Fruit fly (Drosophila melanogaster) whole organism, prepupa: ENCODE data around the gene sro.

Experiments
- Blimp-1 ChIP-seq: fragments of 200-800 bp; sonication (Bioruptor generic); optimal IDR thresholded peaks from 3 replicates; lab custom pipeline; 2017; ENCODE audit warnings: missing biosample characterization, missing genetic modification characterization, mild to moderate bottlenecking, moderate library complexity, missing genetic modification reagents
- CG11294 ChIP-seq: fragments of 200-800 bp; sonication (Bioruptor generic); IDR thresholded peaks from 2 replicates; pipeline ENCODE4 v1.3.6; 2022; ENCODE audit warnings: missing biosample characterization, missing genetic modification characterization
- CG11902 ChIP-seq: fragments of 200-800 bp; sonication (Bioruptor generic); optimal IDR thresholded peaks from 3 replicates; lab custom pipeline; 2016; ENCODE audit warnings: missing biosample characterization, missing genetic modification characterization
- CG15336 ChIP-seq: fragments of 200-800 bp; sonication (Bioruptor generic); IDR thresholded peaks from 2 replicates; pipeline ENCODE4 v1.3.6; 2022; ENCODE audit warnings: missing biosample characterization, missing genetic modification characterization
- CG1621 ChIP-seq: fragments of 200-800 bp; sonication (Bioruptor generic); optimal IDR thresholded peaks from 3 replicates; lab custom pipeline; 2018; ENCODE audit warnings: missing biosample characterization, mild to moderate bottlenecking, missing genetic modification characterization
- CG16779 ChIP-seq: fragments of 200-800 bp; sonication (Bioruptor generic); optimal IDR thresholded peaks from 3 replicates; lab custom pipeline; 2017; ENCODE audit warnings: missing biosample characterization, mild to moderate bottlenecking, missing genetic modification characterization
- CG3032 ChIP-seq: fragments of 200-800 bp; optimal IDR thresholded peaks from 2 replicates; lab custom pipeline; 2019; ENCODE audit warnings: missing biosample characterization, mild to moderate bottlenecking, missing genetic modification characterization, moderate library complexity
- CG32006 ChIP-seq: fragments of 200-800 bp; sonication (Bioruptor generic); optimal IDR thresholded peaks from 3 replicates; lab custom pipeline; 2017; ENCODE audit warnings: missing biosample characterization, mild to moderate bottlenecking, missing genetic modification characterization
- CG34406 ChIP-seq: fragments of 200-800 bp; sonication (Bioruptor generic); optimal IDR thresholded peaks from 3 replicates; lab custom pipeline; 2016; ENCODE audit warnings: missing biosample characterization, missing genetic modification characterization
- CG3919 ChIP-seq: fragments of 200-800 bp; sonication (Bioruptor generic); optimal IDR thresholded peaks from 3 replicates; lab custom pipeline; 2016; ENCODE audit warnings: missing biosample characterization, missing genetic modification characterization
- CG4318 ChIP-seq: fragments of 200-800 bp; sonication (Bioruptor generic); optimal IDR thresholded peaks from 3 replicates; lab custom pipeline; 2017; ENCODE audit warnings: missing biosample characterization, mild to moderate bottlenecking, missing genetic modification characterization
- CG6163 ChIP-seq: fragments of 200-800 bp; sonication (Bioruptor generic); IDR thresholded peaks from 3 replicates; pipeline ENCODE4 v1.3.6; 2022; ENCODE audit warnings: missing biosample characterization, missing genetic modification characterization
- CG6276 ChIP-seq: fragments of 200-800 bp; sonication (Bioruptor generic); optimal IDR thresholded peaks from 2 replicates; lab custom pipeline; 2017; ENCODE audit warnings: missing biosample characterization, mild to moderate bottlenecking, missing genetic modification characterization
- CG6792 ChIP-seq: fragments of 200-800 bp; sonication (Bioruptor generic); optimal IDR thresholded peaks from 3 replicates; lab custom pipeline; 2016; ENCODE audit warnings: missing biosample characterization, missing genetic modification characterization
- CG6808 ChIP-seq: fragments of 200-800 bp; sonication (Bioruptor generic); optimal IDR thresholded peaks from 3 replicates; lab custom pipeline; 2017; ENCODE audit warnings: missing biosample characterization, missing genetic modification characterization, mild to moderate bottlenecking, moderate library complexity, missing genetic modification reagents
- CG6854 ChIP-seq: fragments of 200-800 bp; sonication (Bioruptor generic); optimal IDR thresholded peaks from 2 replicates; lab custom pipeline; 2017; ENCODE audit warnings: missing biosample characterization, mild to moderate bottlenecking, missing genetic modification characterization
- CG7368 ChIP-seq: fragments of 200-800 bp; sonication (Bioruptor generic); optimal IDR thresholded peaks from 3 replicates; lab custom pipeline; 2016; ENCODE audit warnings: missing biosample characterization, missing genetic modification characterization
- CG8119 ChIP-seq: fragments of 200-800 bp; sonication (Bioruptor generic); IDR thresholded peaks from 3 replicates; pipeline ENCODE4 v1.3.6; 2022; ENCODE audit warnings: missing biosample characterization, missing genetic modification characterization
- CG8319 ChIP-seq: fragments of 200-800 bp; sonication (Bioruptor generic); optimal IDR thresholded peaks from 3 replicates; lab custom pipeline; 2016; ENCODE audit warnings: missing biosample characterization, missing genetic modification characterization
- CG9139 ChIP-seq: fragments of 200-800 bp; sonication (Bioruptor generic); optimal IDR thresholded peaks from 3 replicates; lab custom pipeline; 2017; ENCODE audit warnings: missing biosample characterization, mild to moderate bottlenecking, missing genetic modification characterization
- Eip75B ChIP-seq: fragments of 200-800 bp; sonication (Bioruptor generic); optimal IDR thresholded peaks from 3 replicates; lab custom pipeline; 2016; ENCODE audit warnings: missing biosample characterization, missing genetic modification characterization
- Eip78C ChIP-seq: fragments of 200-800 bp; sonication (Bioruptor generic); peaks from one replicate; lab custom pipeline; 2016; ENCODE audit warnings: missing biosample characterization, missing genetic modification characterization
- Ets96B ChIP-seq: fragments of 200-800 bp; optimal IDR thresholded peaks from 2 replicates; lab custom pipeline; 2019; ENCODE audit warnings: missing biosample characterization, mild to moderate bottlenecking, missing genetic modification characterization, moderate library complexity
- Gug ChIP-seq: fragments of 200-800 bp; sonication (Bioruptor generic); IDR thresholded peaks from 2 replicates; pipeline ENCODE4 v1.3.6; 2022; ENCODE audit warnings: missing biosample characterization, missing genetic modification characterization
- Hr38 ChIP-seq: sonication (Bioruptor generic); optimal IDR thresholded peaks from 2 replicates; lab custom pipeline; 2016; ENCODE audit warnings: missing biosample characterization, missing genetic modification characterization
- Hr39 ChIP-seq: fragments of 200-800 bp; sonication (Bioruptor generic); optimal IDR thresholded peaks from 2 replicates; lab custom pipeline; 2016; ENCODE audit warnings: missing biosample characterization, missing genetic modification characterization
- Lpt ChIP-seq: fragments of 200-800 bp; sonication (Bioruptor generic); optimal IDR thresholded peaks from 3 replicates; lab custom pipeline; 2016; ENCODE audit warnings: missing biosample characterization, missing genetic modification characterization
- OdsH ChIP-seq: fragments of 200-800 bp; sonication (Bioruptor generic); optimal IDR thresholded peaks from 3 replicates; lab custom pipeline; 2016; ENCODE audit warnings: missing biosample characterization, missing genetic modification characterization
- Sox102F ChIP-seq: fragments of 200-800 bp; sonication (Bioruptor generic); optimal IDR thresholded peaks from 2 replicates; lab custom pipeline; 2016; ENCODE audit warnings: missing biosample characterization, mild to moderate bottlenecking, missing genetic modification characterization
- Sox14 ChIP-seq: fragments of 200-800 bp; sonication (Bioruptor generic); optimal IDR thresholded peaks from 3 replicates; lab custom pipeline; 2016; ENCODE audit warnings: missing biosample characterization, missing genetic modification characterization
- Sox15 ChIP-seq: fragments of 200-800 bp; sonication (Bioruptor generic); optimal IDR thresholded peaks from 3 replicates; lab custom pipeline; 2016; ENCODE audit warnings: missing biosample characterization, missing genetic modification characterization
- achi ChIP-seq: fragments of 200-800 bp; sonication (Bioruptor generic); optimal IDR thresholded peaks from 3 replicates; lab custom pipeline; 2016; ENCODE audit warnings: missing biosample characterization, missing genetic modification characterization
- acj6 ChIP-seq: fragments of 200-800 bp; sonication (Bioruptor generic); optimal IDR thresholded peaks from 3 replicates; lab custom pipeline; 2016; ENCODE audit warnings: missing biosample characterization, missing genetic modification characterization
- dac ChIP-seq: fragments of 200-800 bp; sonication (Bioruptor generic); optimal IDR thresholded peaks from 2 replicates; lab custom pipeline; 2017; ENCODE audit warnings: missing biosample characterization, mild to moderate bottlenecking, missing genetic modification characterization
- dsx ChIP-seq: fragments of 200-800 bp; optimal IDR thresholded peaks from 3 replicates; lab custom pipeline; 2019; ENCODE audit warnings: missing biosample characterization, mild to moderate bottlenecking, missing genetic modification characterization, moderate library complexity; ENCODE audit not compliant: poor library complexity, severe bottlenecking
- eg ChIP-seq: fragments of 200-800 bp; sonication (Bioruptor generic); IDR thresholded peaks from 3 replicates; pipeline ENCODE4 v1.3.6; 2022; ENCODE audit warnings: missing biosample characterization, missing genetic modification characterization
- fd59A ChIP-seq: fragments of 200-800 bp; sonication (Bioruptor generic); optimal IDR thresholded peaks from 2 replicates; lab custom pipeline; 2017; ENCODE audit warnings: missing biosample characterization, mild to moderate bottlenecking, missing genetic modification characterization, missing genetic modification reagents
- fkh ChIP-seq: fragments of 200-800 bp; sonication (Bioruptor generic); optimal IDR thresholded peaks from 3 replicates; lab custom pipeline; 2017; ENCODE audit warnings: missing biosample characterization, mild to moderate bottlenecking, missing genetic modification characterization, moderate library complexity
- lz ChIP-seq: fragments of 200-800 bp; sonication (Bioruptor generic); optimal IDR thresholded peaks from 3 replicates; lab custom pipeline; 2016; ENCODE audit warnings: missing biosample characterization, missing genetic modification characterization
- salr ChIP-seq, 2 experiments: fragments of 200-800 bp; sonication (Bioruptor generic); optimal IDR thresholded peaks; 3 replicates each; lab custom pipeline; 2016 to 2018; ENCODE audit warnings: missing biosample characterization in 2 of 2, missing genetic modification characterization in 2 of 2, mild to moderate bottlenecking in 1 of 2
- ss ChIP-seq, 2 experiments: fragments of 200-800 bp; sonication (Bioruptor generic); optimal IDR thresholded peaks; 2 replicates in 1 of 2; 3 replicates in 1 of 2; lab custom pipeline; 2017 to 2018; ENCODE audit warnings: mild to moderate bottlenecking in 2 of 2, missing biosample characterization in 2 of 2, missing genetic modification characterization in 2 of 2, moderate library complexity in 1 of 2
- svp ChIP-seq: fragments of 200-800 bp; sonication (Bioruptor generic); peaks from one replicate; lab custom pipeline; 2016; ENCODE audit warnings: missing biosample characterization, missing genetic modification characterization
- topi ChIP-seq: fragments of 200-800 bp; sonication (Bioruptor generic); optimal IDR thresholded peaks from 3 replicates; lab custom pipeline; 2016; ENCODE audit warnings: missing biosample characterization, missing genetic modification characterization
- vri ChIP-seq: fragments of 200-800 bp; sonication (Bioruptor generic); optimal IDR thresholded peaks from 3 replicates; lab custom pipeline; 2016; ENCODE audit warnings: missing biosample characterization, mild to moderate bottlenecking, missing genetic modification characterization

sro gene

DNA sequence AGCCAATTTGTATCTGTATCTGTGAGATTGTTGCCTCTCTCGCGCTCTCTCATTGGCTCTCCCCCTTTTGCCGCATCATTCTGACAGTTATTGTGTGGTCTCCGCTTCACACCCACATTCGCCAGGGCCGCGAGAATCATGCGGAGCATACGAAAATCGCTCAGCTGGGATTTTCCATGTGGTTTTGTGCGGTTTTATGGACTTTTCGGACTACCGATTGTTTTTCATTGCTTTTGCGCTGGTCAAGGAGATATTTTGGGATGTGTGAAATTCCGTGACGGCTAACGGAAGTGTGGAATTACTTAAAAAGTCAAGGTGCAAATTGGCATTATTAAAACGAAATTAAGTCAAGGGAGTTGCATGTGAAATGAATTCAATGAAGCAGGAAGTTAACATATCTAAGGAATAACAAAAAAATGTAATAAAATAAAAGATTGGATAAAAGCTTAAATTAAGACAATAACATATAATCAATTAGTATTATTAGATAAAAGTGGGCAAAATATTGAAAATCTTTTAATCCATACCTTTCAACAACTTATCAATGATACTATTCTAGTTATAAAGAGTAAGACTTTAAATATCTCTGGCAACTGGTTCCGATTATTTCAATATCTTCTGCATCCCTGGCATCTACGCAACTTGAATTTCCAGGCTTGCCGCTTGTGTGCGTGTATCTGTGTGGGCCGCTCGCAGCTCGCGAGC lies 22.2 kb upstream of the sro start (continued):
- peak; percentile 20 for TF ChIP-seq fd59A (GFP tag; lab: Kevin White, UChicago)
- TF ChIP-seq CG15336 (GFP tag; lab: Robert Waterston, UW), result no peak
- peak; percentile 16 for TF ChIP-seq Blimp-1 (GFP tag; lab: Kevin White, UChicago)
- peak; percentile 61 for TF ChIP-seq CG32006 (GFP tag; lab: Kevin White, UChicago)
- TF ChIP-seq CG11902 (GFP tag; lab: Kevin White, UChicago), result peak; percentile 28
- TF ChIP-seq achi (GFP tag; lab: Kevin White, UChicago), result peak; percentile 69
- TF ChIP-seq Sox14 (GFP tag; lab: Kevin White, UChicago), result no peak
- no peak for TF ChIP-seq Sox15 (GFP tag; lab: Kevin White, UChicago)
- TF ChIP-seq dac (GFP tag; lab: Kevin White, UChicago), result no peak
- TF ChIP-seq, all 60 proteins: peak for 32

DNA sequence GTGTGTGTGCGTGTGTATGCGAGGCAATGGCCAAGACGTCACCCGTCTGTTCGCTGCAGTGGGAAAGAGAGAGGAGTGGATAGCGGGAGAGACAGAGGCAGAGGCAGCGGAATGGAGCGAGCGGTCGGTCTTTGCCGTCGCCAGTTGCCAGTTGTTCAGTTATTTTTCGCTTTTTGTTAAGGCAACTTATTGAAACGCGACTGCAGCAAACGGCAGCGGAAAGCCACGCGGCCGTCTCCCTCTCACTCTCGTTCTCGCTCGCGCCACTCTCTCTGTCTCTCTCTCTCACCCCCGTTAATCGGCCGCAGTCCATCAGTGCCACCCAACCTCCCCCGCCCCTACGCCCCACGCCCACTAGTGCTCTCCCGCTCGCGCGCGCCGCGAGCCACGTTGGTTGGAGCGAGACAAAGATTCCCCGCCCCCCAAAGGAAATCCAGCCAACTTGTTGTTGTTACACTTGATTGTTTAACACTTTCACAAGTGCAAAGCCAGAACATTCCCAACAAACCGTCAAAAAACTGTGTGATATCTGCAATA lies 21.5 kb upstream of the sro start:
- TF ChIP-seq CG16779 (no peak), CG8319 (GFP tag; lab: Kevin White, UChicago) (no peak), CG3919 (GFP tag; lab: Kevin White, UChicago) (peak; percentile 6), CG6792 (GFP tag; lab: Kevin White, UChicago) (no peak), dac (GFP tag; lab: Kevin White, UChicago) (no peak), svp (GFP tag; lab: Kevin White, UChicago) (peak; percentile 68), Sox102F (GFP tag; lab: Kevin White, UChicago) (no peak), dsx (GFP tag; lab: Kevin White, UChicago) (peak; percentile 13), CG11294 (peak; percentile 38; the same call in 1 of the 2 replicates), Gug (GFP tag; lab: Robert Waterston, UW) (peak; percentile 51), Sox15 (GFP tag; lab: Kevin White, UChicago) (no peak), CG6163 (peak; percentile 77), ss (GFP tag; optimal IDR thresholded peaks at IDR 0.05; lab: Kevin White, UChicago) (peak; percentile 53 to 76), fd59A (GFP tag; lab: Kevin White, UChicago) (no peak), lz (no peak), Eip78C (GFP tag; lab: Kevin White, UChicago) (no peak), CG34406 (GFP tag; lab: Kevin White, UChicago) (no peak), CG3032 (tag; lab: Kevin White, UChicago) (peak; percentile 28), CG11902 (GFP tag; lab: Kevin White, UChicago) (no peak), CG8119 (peak; percentile 65), vri (GFP tag; lab: Kevin White, UChicago) (peak; percentile 67), Sox14 (GFP tag; lab: Kevin White, UChicago) (peak; percentile 29), CG6808 (GFP tag; lab: Kevin White, UChicago) (peak; percentile 30), CG9139 (peak; percentile 61), CG6276 (GFP tag; lab: Kevin White, UChicago) (peak; percentile 49), Eip75B (GFP tag; lab: Kevin White, UChicago) (no peak), Lpt (GFP tag; lab: Kevin White, UChicago) (peak; percentile 56), CG6854 (peak; percentile 70), salr (GFP tag; optimal IDR thresholded peaks at IDR 0.05; lab: Kevin White, UChicago) (no peak), eg (GFP tag; lab: Robert Waterston, UW) (peak; percentile 53; the same call in 1 of the 3 replicates), Hr38 (GFP tag; lab: Kevin White, UChicago) (no peak), CG1621 (tag; lab: Kevin White, UChicago) (peak; percentile 24), CG7368 (peak; percentile 27), topi (GFP tag; lab: Kevin White, UChicago) (no peak), Hr39 (GFP tag; lab: Kevin White, UChicago) (no peak), CG4318 (GFP tag; lab: Kevin White, UChicago) (no peak), Ets96B (tag; lab: Kevin White, UChicago) (no peak), Blimp-1 (GFP tag; lab: Kevin White, UChicago) (peak; percentile 76), fkh (GFP tag; lab: Kevin White, UChicago) (peak; percentile 83), achi (GFP tag; lab: Kevin White, UChicago) (no peak), OdsH (GFP tag; lab: Kevin White, UChicago) (no peak), CG15336 (GFP tag; lab: Robert Waterston, UW) (peak; percentile 63), acj6 (GFP tag; lab: Kevin White, UChicago) (no peak)
